Worm (Caenorhabditis elegans) whole organism, L4 larva: ENCODE results near the gene K10F12.7.

Experiments
- aly-2 ChIP-seq: sonication (generic microtip); optimal IDR thresholded peaks from 2 replicates; lab custom pipeline; 2018; ENCODE audit warnings: missing biosample characterization, missing genetic modification characterization
- ama-1 ChIP-seq: fragments of 150-350 bp; optimal IDR thresholded peaks from 2 replicates; lab custom pipeline; 2014; ENCODE audit warnings: inconsistent platforms, mixed read lengths
- cey-2 ChIP-seq: sonication (generic microtip); optimal IDR thresholded peaks from 3 replicates; lab custom pipeline; 2017; ENCODE audit warnings: missing genetic modification characterization, mild to moderate bottlenecking, missing compliant biosample characterization, antibody characterized with exemption, borderline replicate concordance; ENCODE audit not compliant: insufficient read depth
- dmd-8 ChIP-seq: fragments of 200-800 bp; sonication (Bioruptor generic); IDR thresholded peaks from 2 replicates; pipeline ENCODE4 v1.3.6; 2022; ENCODE audit warnings: missing genetic modification characterization, missing compliant biosample characterization
- dpl-1 ChIP-seq: fragments of 150-350 bp; optimal IDR thresholded peaks from 2 replicates; lab custom pipeline; 2014; ENCODE audit warnings: missing biosample characterization, missing genetic modification reagents, missing genetic modification characterization
- fkh-10 ChIP-seq: fragments of 150-350 bp; optimal IDR thresholded peaks from 2 replicates; lab custom pipeline; 2014; ENCODE audit warnings: missing biosample characterization, missing genetic modification reagents, missing genetic modification characterization
- hmg-1.1 ChIP-seq: fragments of 200-800 bp; sonication (Bioruptor generic); IDR thresholded peaks from 2 replicates; pipeline ENCODE4 v1.3.6; 2022; ENCODE audit warnings: missing genetic modification reagents, missing genetic modification characterization, missing compliant biosample characterization
- lin-1 ChIP-seq: fragments of 200-800 bp; sonication (Bioruptor generic); IDR thresholded peaks from 2 replicates; pipeline ENCODE4 v1.3.6; 2022; ENCODE audit warnings: missing genetic modification reagents, missing genetic modification characterization, missing compliant biosample characterization
- snpc-4 ChIP-seq: fragments of 150-350 bp; optimal IDR thresholded peaks from 2 replicates; lab custom pipeline; 2014; ENCODE audit warnings: missing biosample characterization, missing genetic modification characterization
- spr-3 ChIP-seq: fragments of 200-800 bp; sonication (Bioruptor generic); optimal IDR thresholded peaks from 2 replicates; lab custom pipeline; 2018; ENCODE audit warnings: mild to moderate bottlenecking, missing genetic modification characterization, missing compliant biosample characterization

DNA sequence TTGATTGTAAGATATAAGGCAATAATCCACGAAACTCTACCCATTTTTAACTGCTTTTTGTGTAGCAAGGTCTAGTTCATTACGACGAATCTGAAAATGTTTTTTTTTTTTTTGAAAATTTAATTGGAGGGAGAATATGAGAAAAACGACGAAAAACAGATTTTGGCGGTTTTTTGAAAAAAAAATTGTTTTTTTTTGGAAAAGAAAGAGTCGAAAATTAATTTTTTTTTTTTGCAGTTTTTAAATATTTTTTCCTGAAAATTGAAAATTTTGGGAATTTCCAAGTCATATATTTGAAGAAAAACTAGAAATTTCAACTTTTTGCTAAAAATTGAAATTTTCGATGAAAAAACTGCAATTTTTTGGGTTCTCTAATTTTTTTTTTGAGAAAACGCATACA lies 36.3 kb upstream of the K10F12.7 start, which contains the start of gene stim-1:
- no peak for TF ChIP-seq cey-2 (tag; lab: Kevin White, UChicago)
- TF ChIP-seq hmg-1.1: no peak
- TF ChIP-seq dpl-1: no peak
- TF ChIP-seq aly-2 (tag; lab: Kevin White, UChicago): no peak
- no peak for TF ChIP-seq spr-3 (GFP tag; lab: Kevin White, UChicago)
- TF ChIP-seq ama-1 (lab: Kevin White, UChicago): no peak
- TF ChIP-seq lin-1 (GFP tag; lab: Robert Waterston, UW): no peak
- no peak for TF ChIP-seq snpc-4 (tag; lab: Kevin White, UChicago)
- no peak for TF ChIP-seq dmd-8 (GFP tag; lab: Robert Waterston, UW)
- no peak for TF ChIP-seq fkh-10 (GFP tag; lab: Kevin White, UChicago)
